Worm (Caenorhabditis elegans): Measurements from ENCODE around the gene F23D12.1.

DNA sequence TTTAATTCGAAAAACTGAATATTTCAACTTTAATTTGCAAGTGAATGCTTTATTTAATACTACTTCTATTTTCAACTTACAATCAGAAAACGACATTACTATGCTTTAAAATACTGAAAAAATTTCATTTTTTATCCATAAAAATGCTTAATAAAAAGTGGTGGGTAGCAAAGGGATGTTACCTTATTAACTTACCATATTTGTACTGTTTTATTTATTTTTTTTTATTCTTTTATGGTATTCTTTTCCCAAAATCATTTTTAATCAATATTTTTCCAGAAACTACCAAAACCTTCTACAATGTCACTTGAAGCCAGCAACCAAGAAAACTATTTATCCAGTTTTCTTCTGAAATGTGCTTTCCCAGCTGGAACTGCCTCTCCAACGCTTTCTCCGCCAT is 45.0 kb downstream of the F23D12.1 start, which contains the start of gene Y60A9.3:
- TF ChIP-seq hnd-1 (tag; optimal IDR thresholded peaks at IDR 0.05): no peak
- no peak for TF ChIP-seq pes-1 (GFP tag; IDR thresholded peaks at IDR 0.05)
- no peak for TF ChIP-seq B0310.2 (tag; optimal IDR thresholded peaks at IDR 0.05)
- TF ChIP-seq ama-1 (optimal IDR thresholded peaks at IDR 0.05): no peak
- no peak for TF ChIP-seq hmbx-1 (tag; optimal IDR thresholded peaks at IDR 0.05)
- TF ChIP-seq scrt-1 (GFP tag; IDR thresholded peaks at IDR 0.05): no peak

Data from whole organism, early embryonic.